Worm (Caenorhabditis elegans): ENCODE results near the gene ceh-18.

The ceh-18 gene

DNA sequence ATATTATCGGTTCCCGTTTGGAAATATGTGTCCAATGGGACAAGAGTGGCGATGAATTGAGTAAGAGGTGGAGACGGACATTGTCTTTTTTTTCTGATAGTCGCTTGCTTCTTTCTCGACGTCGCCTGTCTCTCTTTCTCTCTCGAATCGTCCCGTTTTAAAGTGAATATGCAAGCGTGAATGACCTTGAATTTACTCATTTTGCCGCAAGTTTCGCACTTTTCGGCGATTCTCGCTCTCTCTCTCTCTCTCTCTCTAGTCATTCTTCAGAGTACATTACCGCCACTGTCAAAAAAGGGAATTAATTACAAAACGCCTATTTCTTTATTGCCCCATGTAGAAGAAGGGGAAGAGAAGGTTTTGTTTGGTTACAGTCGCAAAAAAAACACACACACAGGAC is 10.2 kb upstream of the ceh-18 start:
- TF ChIP-seq nfyb-1 (GFP tag; IDR thresholded peaks at IDR 0.05) = no peak
- no peak for TF ChIP-seq him-1 (tag; optimal IDR thresholded peaks at IDR 0.05)
- no peak for TF ChIP-seq ztf-6 (GFP tag; IDR thresholded peaks at IDR 0.05)
- TF ChIP-seq F37B4.10 (GFP tag; IDR thresholded peaks at IDR 0.05) = no peak
- no peak for TF ChIP-seq F33H1.4 (GFP tag; IDR thresholded peaks at IDR 0.05)
- no peak for TF ChIP-seq Y95B8A.8 (GFP tag; IDR thresholded peaks at IDR 0.05)
- TF ChIP-seq nfya-1 (tag; optimal IDR thresholded peaks at IDR 0.05; ENCODE audit: borderline replicate concordance, insufficient read depth) = no peak
- TF ChIP-seq unc-130 (GFP tag; optimal IDR thresholded peaks at IDR 0.05) = no peak
- TF ChIP-seq lin-40 (tag; optimal IDR thresholded peaks at IDR 0.05) = no peak
- no peak for TF ChIP-seq pha-4 (tag; optimal IDR thresholded peaks at IDR 0.05)
- no peak for TF ChIP-seq ceh-79 (tag; optimal IDR thresholded peaks at IDR 0.05)
- TF ChIP-seq Y56A3A.18 (GFP tag; IDR thresholded peaks at IDR 0.05) = no peak
- no peak for TF ChIP-seq sea-2 (GFP tag; IDR thresholded peaks at IDR 0.05)
- TF ChIP-seq pbrm-1 (GFP tag; IDR thresholded peaks at IDR 0.05) = no peak
- no peak for TF ChIP-seq rec-8 (tag; optimal IDR thresholded peaks at IDR 0.05)
- TF ChIP-seq K11D2.4 (GFP tag; IDR thresholded peaks at IDR 0.05) = no peak

DNA sequence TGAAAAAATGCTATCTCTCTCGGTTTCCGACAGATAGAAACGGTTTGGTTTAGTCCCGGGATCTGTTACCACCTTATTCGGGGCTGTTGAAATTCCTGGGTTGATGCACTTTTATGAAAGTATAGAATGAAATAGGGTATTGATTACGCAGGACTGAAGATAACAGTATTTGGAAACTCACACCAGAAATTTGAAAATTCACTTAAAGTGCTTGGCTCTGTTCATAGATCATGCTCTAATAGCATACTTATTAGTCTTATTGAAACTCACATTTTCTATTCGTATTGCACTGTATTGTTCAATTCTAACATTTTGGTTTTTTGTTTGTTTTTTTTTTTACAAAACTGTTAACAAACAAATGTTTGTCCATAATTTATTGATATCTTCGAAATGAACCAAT is 8.6 kb upstream of the ceh-18 start:
- TF ChIP-seq atf-7 (tag; optimal IDR thresholded peaks at IDR 0.05) (no peak), die-1 (tag; optimal IDR thresholded peaks at IDR 0.05) (no peak), nfya-2 (GFP tag; IDR thresholded peaks at IDR 0.05) (no peak), chd-7 (tag; optimal IDR thresholded peaks at IDR 0.05) (no peak), ceh-79 (tag; optimal IDR thresholded peaks at IDR 0.05) (no peak), zfh-2 (GFP tag; conservative IDR thresholded peaks at IDR 0.05) (no peak), let-526 (GFP tag; IDR thresholded peaks at IDR 0.05) (no peak), F10E7.11 (tag; optimal IDR thresholded peaks at IDR 0.05) (no peak), ceh-27 (GFP tag; optimal IDR thresholded peaks at IDR 0.05) (no peak), F23B12.7 (tag; optimal IDR thresholded peaks at IDR 0.05; ENCODE audit: insufficient read depth) (no peak), B0035.1 (tag; optimal IDR thresholded peaks at IDR 0.05) (no peak), repo-1 (tag; optimal IDR thresholded peaks at IDR 0.05) (no peak), ets-4 (GFP tag; optimal IDR thresholded peaks at IDR 0.05) (no peak), cebp-1 (GFP tag; IDR thresholded peaks at IDR 0.05) (no peak), cebp-1 (tag; optimal IDR thresholded peaks at IDR 0.05) (no peak), hlh-26 (GFP tag; conservative IDR thresholded peaks at IDR 0.05) (no peak), madf-6 (GFP tag; IDR thresholded peaks at IDR 0.05) (no peak), Y95B8A.8 (GFP tag; IDR thresholded peaks at IDR 0.05) (no peak)

DNA sequence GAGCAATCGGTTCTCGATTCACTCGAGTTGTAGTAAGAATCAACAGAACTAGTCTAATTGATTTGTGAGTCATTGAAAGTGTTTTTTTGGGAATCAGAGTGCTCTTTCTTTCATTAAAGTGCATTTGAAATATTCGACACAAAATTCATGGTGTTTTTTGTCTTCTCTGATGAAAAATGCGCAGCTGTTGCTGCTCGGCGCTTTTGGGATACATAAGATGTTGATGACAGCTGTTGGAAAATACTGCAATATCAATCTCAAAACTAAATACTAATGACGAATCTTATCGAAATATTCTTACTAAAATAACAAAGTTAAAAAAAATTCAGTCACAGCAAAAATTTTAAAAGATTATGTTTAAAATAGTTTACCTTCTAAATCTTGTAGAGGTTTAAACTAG is 3.7 kb upstream of the ceh-18 start:
- TF ChIP-seq gei-17 (GFP tag; optimal IDR thresholded peaks at IDR 0.05) (no peak), ztf-6 (GFP tag; IDR thresholded peaks at IDR 0.05) (no peak), snpc-4 (GFP tag; optimal IDR thresholded peaks at IDR 0.05) (no peak), snpc-4 (tag; optimal IDR thresholded peaks at IDR 0.05) (no peak), bed-2 (GFP tag; IDR thresholded peaks at IDR 0.05) (no peak), nfya-1 (tag; optimal IDR thresholded peaks at IDR 0.05; ENCODE audit: borderline replicate concordance, insufficient read depth) (no peak), ztf-3 (GFP tag; optimal IDR thresholded peaks at IDR 0.05) (no peak), ztf-25 (GFP tag; IDR thresholded peaks at IDR 0.05) (no peak)
